Worm (Caenorhabditis elegans): Measurements from ENCODE around the gene nhr-101.

DNA sequence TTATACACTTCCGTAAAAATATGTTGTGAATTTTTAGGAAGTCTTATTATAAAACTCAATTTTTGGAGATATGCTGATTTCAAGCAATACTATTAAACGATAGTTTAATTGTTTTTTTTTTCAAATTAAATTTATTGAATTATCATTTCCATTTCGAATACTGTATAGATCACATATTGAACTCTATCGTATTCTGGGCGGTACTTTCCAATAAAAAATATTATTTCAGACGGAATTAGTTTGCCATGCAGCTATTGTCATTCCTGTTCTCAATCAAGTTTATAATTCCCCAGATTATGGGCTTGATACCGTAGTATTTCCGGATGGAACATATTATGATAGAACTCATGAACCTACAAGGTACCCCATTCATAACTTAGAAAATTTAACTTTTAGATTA, 4.3 kb downstream of the nhr-101 start:
- TF ChIP-seq unc-62 (GFP tag; optimal IDR thresholded peaks at IDR 0.05) (no peak), ztf-3 (GFP tag; optimal IDR thresholded peaks at IDR 0.05) (no peak), F23B12.7 (tag; optimal IDR thresholded peaks at IDR 0.05; ENCODE audit: insufficient read depth) (no peak), snpc-4 (GFP tag; optimal IDR thresholded peaks at IDR 0.05) (no peak), snpc-4 (tag; optimal IDR thresholded peaks at IDR 0.05) (no peak), lin-35 (GFP tag; optimal IDR thresholded peaks at IDR 0.05) (no peak), B0019.2 (GFP tag; conservative IDR thresholded peaks at IDR 0.05) (no peak), ztf-26 (tag; optimal IDR thresholded peaks at IDR 0.05) (no peak), ceh-27 (GFP tag; optimal IDR thresholded peaks at IDR 0.05) (no peak), K12H6.12 (tag; optimal IDR thresholded peaks at IDR 0.05) (no peak), F57C9.4 (tag; optimal IDR thresholded peaks at IDR 0.05) (no peak), ztf-6 (GFP tag; IDR thresholded peaks at IDR 0.05) (no peak), Y53F4B.3 (GFP tag; IDR thresholded peaks at IDR 0.05) (no peak), ztf-28 (GFP tag; IDR thresholded peaks at IDR 0.05) (no peak)

Data from whole organism, young adult.